Worm (Caenorhabditis elegans): ENCODE measurements around the gene F54C8.6.
A peak's percentile ranks its signal among the peaks of the same experiment; 100 is the strongest.

F54C8.6 gene

DNA sequence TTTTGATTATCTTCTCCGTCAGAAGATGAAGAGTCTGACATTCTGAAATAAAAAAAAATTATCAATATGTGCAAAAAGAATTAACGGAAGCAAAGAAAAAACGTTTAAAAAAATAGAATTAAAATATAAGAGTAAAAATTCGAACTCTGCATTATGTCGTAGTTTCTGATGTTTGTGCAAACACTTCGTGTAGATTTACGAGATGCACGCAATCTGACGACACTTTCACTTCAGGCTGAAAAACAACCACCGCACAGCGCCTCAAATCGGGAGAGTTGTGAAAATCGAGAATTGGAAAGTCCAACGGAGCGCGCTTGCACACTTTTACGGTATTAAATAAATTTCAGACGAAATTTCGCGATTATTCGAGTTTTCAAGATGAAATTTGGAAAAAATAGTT is 43.1 kb downstream of the F54C8.6 start, which contains the start of gene T26G10.1 (continued):
- TF ChIP-seq ceh-27 (GFP tag; optimal IDR thresholded peaks at IDR 0.05) = peak; percentile 34
- TF ChIP-seq egl-18 (GFP tag; IDR thresholded peaks at IDR 0.05) = no peak
- TF ChIP-seq hsf-1 (GFP tag; IDR thresholded peaks at IDR 0.05) = peak; percentile 68
- no peak for TF ChIP-seq sptf-2 (GFP tag; optimal IDR thresholded peaks at IDR 0.05)
- peak; percentile 73 for TF ChIP-seq snpc-1.1 (tag; optimal IDR thresholded peaks at IDR 0.05; ENCODE audit: insufficient read depth)
- TF ChIP-seq cebp-1 (GFP tag; IDR thresholded peaks at IDR 0.05) = peak; percentile 44; the same call in 1 of the 2 replicates
- peak; percentile 66 for TF ChIP-seq cebp-1 (tag; optimal IDR thresholded peaks at IDR 0.05)
- TF ChIP-seq pha-4 (tag; optimal IDR thresholded peaks at IDR 0.05) = no peak
- TF ChIP-seq zfh-2 (GFP tag; conservative IDR thresholded peaks at IDR 0.05) = no peak
- no peak for TF ChIP-seq F52B5.7 (tag; optimal IDR thresholded peaks at IDR 0.05)
- peak; percentile 89 for TF ChIP-seq ceh-100 (GFP tag; IDR thresholded peaks at IDR 0.05)
- TF ChIP-seq let-526 (GFP tag; IDR thresholded peaks at IDR 0.05) = no peak
- 0 out of 2 replicates have a peak, but pooled peaks have one; percentile 15 for TF ChIP-seq C17E4.6 (GFP tag; IDR thresholded peaks at IDR 0.05)
- no peak for TF ChIP-seq akir-1 (GFP tag; optimal IDR thresholded peaks at IDR 0.05)
- peak; percentile 89 for TF ChIP-seq B0019.2 (GFP tag; conservative IDR thresholded peaks at IDR 0.05)
- no peak for TF ChIP-seq ztf-26 (tag; optimal IDR thresholded peaks at IDR 0.05)
- TF ChIP-seq attf-3 (GFP tag; conservative IDR thresholded peaks at IDR 0.05) = peak; percentile 73
- TF ChIP-seq F37B4.10 (GFP tag; IDR thresholded peaks at IDR 0.05) = no peak
- TF ChIP-seq F33H1.4 (GFP tag; IDR thresholded peaks at IDR 0.05) = peak; percentile 65
- no peak for TF ChIP-seq T26A5.8 (tag; optimal IDR thresholded peaks at IDR 0.05)
- TF ChIP-seq him-1 (tag; optimal IDR thresholded peaks at IDR 0.05) = no peak
- TF ChIP-seq ztf-6 (GFP tag; IDR thresholded peaks at IDR 0.05) = no peak
- TF ChIP-seq rpc-1 (optimal IDR thresholded peaks at IDR 0.05) = no peak
- no peak for TF ChIP-seq rpc-1 (tag; optimal IDR thresholded peaks at IDR 0.05)
- TF ChIP-seq lir-1 (GFP tag; conservative IDR thresholded peaks at IDR 0.05) = peak; percentile 55
- no peak for TF ChIP-seq ztf-22 (GFP tag; optimal IDR thresholded peaks at IDR 0.05)
- TF ChIP-seq T07F8.4 (tag; optimal IDR thresholded peaks at IDR 0.05) = no peak
- TF ChIP-seq ets-4 (GFP tag; optimal IDR thresholded peaks at IDR 0.05) = no peak
- no peak for TF ChIP-seq B0336.3 (GFP tag; IDR thresholded peaks at IDR 0.05)
- no peak for TF ChIP-seq ceh-58 (GFP tag; IDR thresholded peaks at IDR 0.05)
- peak; percentile 51 for TF ChIP-seq lin-40 (tag; optimal IDR thresholded peaks at IDR 0.05)
- TF ChIP-seq nfya-2 (GFP tag; IDR thresholded peaks at IDR 0.05) = no peak
- TF ChIP-seq nfyb-1 (GFP tag; IDR thresholded peaks at IDR 0.05) = peak; percentile 70
- no peak for TF ChIP-seq lin-26 (GFP tag; IDR thresholded peaks at IDR 0.05)
- no peak for TF ChIP-seq hlh-12 (tag; optimal IDR thresholded peaks at IDR 0.05)
- TF ChIP-seq ZK185.1 (tag; optimal IDR thresholded peaks at IDR 0.05; ENCODE audit: poor library complexity, severe bottlenecking) = peak; percentile 25
- no peak for TF ChIP-seq zim-3 (tag; optimal IDR thresholded peaks at IDR 0.05)
- no peak for TF ChIP-seq let-607 (tag; optimal IDR thresholded peaks at IDR 0.05)
- TF ChIP-seq tbx-9 (tag; optimal IDR thresholded peaks at IDR 0.05; ENCODE audit: borderline replicate concordance) = no peak
- TF ChIP-seq nfya-1 (tag; optimal IDR thresholded peaks at IDR 0.05; ENCODE audit: borderline replicate concordance, insufficient read depth) = no peak

DNA sequence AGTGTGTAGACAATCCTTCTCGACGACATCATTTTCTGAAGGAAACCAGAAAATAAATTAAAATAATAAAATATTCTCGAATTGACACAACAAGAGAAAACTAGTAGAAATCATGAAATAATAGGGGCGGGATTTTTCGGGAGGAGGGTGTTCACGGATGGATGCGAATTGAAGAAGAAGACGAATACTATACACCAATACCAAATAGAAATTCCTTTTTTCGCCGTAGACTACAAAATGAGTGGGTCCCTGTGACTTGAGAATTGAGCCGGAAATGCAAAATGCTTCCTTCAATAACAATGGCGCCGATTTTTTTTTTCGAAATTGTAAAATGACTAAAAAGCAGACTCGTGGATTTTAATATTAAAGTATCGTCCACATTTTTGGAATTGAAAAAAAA is 48.7 kb downstream of the F54C8.6 start, which contains the start of gene nlp-48:
nlp-48 (minus strand) TSS at position 101 of the 400 bp plus-strand sequence.
- TF ChIP-seq mxl-1 (tag; optimal IDR thresholded peaks at IDR 0.05) (no peak), ztf-22 (GFP tag; optimal IDR thresholded peaks at IDR 0.05) (no peak), F39B2.1 (GFP tag; IDR thresholded peaks at IDR 0.05) (no peak), lin-54 (GFP tag; optimal IDR thresholded peaks at IDR 0.05) (no peak), ztf-26 (tag; optimal IDR thresholded peaks at IDR 0.05) (no peak), ZK185.1 (tag; optimal IDR thresholded peaks at IDR 0.05; ENCODE audit: poor library complexity, severe bottlenecking) (no peak), repo-1 (tag; optimal IDR thresholded peaks at IDR 0.05) (no peak), F52B5.7 (tag; optimal IDR thresholded peaks at IDR 0.05) (no peak), Y53G8AR.9 (GFP tag; conservative IDR thresholded peaks at IDR 0.05) (no peak), aptf-3 (GFP tag; IDR thresholded peaks at IDR 0.05) (no peak), ztf-18 (tag; optimal IDR thresholded peaks at IDR 0.05) (no peak), F37B4.10 (GFP tag; IDR thresholded peaks at IDR 0.05) (no peak), xnd-1 (tag; optimal IDR thresholded peaks at IDR 0.05) (no peak)
